Fruit fly (Drosophila melanogaster) whole organism, embryonic: ENCODE measurements around the gene p24-2.

Source experiments
- CG10543 ChIP-seq: fragments of 200-800 bp; sonication (Bioruptor generic); optimal IDR thresholded peaks from 3 replicates; lab custom pipeline; 2017; ENCODE audit warnings: missing biosample characterization, mild to moderate bottlenecking, missing genetic modification characterization, moderate library complexity
- CG10654 ChIP-seq: fragments of 200-800 bp; sonication (Bioruptor generic); optimal IDR thresholded peaks from 2 replicates; lab custom pipeline; 2016; ENCODE audit warnings: missing biosample characterization, missing genetic modification characterization
- CG11093 ChIP-seq: fragments of 200-800 bp; sonication (Bioruptor generic); IDR thresholded peaks from 3 replicates; pipeline ENCODE4 v1.3.6; 2022; ENCODE audit warnings: missing biosample characterization, missing genetic modification characterization
- CG12155 ChIP-seq: fragments of 200-800 bp; sonication (Bioruptor generic); optimal IDR thresholded peaks from 3 replicates; lab custom pipeline; 2016; ENCODE audit warnings: missing biosample characterization, missing genetic modification characterization
- CG12299 ChIP-seq: fragments of 200-800 bp; sonication (Bioruptor generic); optimal IDR thresholded peaks from 2 replicates; lab custom pipeline; 2018; ENCODE audit warnings: missing biosample characterization, mild to moderate bottlenecking, missing genetic modification characterization
- CG1233 ChIP-seq: fragments of 200-800 bp; sonication (Bioruptor generic); optimal IDR thresholded peaks from 4 replicates; lab custom pipeline; 2018; ENCODE audit warnings: missing biosample characterization, mild to moderate bottlenecking, missing genetic modification characterization
- CG13123 ChIP-seq: fragments of 200-800 bp; sonication (Bioruptor generic); optimal IDR thresholded peaks from 2 replicates; lab custom pipeline; 2016; ENCODE audit warnings: missing biosample characterization, missing genetic modification characterization
- CG15011 ChIP-seq: fragments of 200-800 bp; sonication (Bioruptor generic); optimal IDR thresholded peaks from 3 replicates; lab custom pipeline; 2018; ENCODE audit warnings: missing biosample characterization, mild to moderate bottlenecking, missing genetic modification characterization
- CG1602 ChIP-seq: fragments of 200-800 bp; sonication (Bioruptor generic); optimal IDR thresholded peaks from 3 replicates; lab custom pipeline; 2016; ENCODE audit warnings: missing biosample characterization, missing genetic modification characterization
- CG17186 ChIP-seq: fragments of 200-800 bp; sonication (Bioruptor generic); optimal IDR thresholded peaks from 3 replicates; lab custom pipeline; 2017; ENCODE audit warnings: missing biosample characterization, missing genetic modification reagents, missing genetic modification characterization
- CG17359 ChIP-seq: fragments of 200-800 bp; sonication (Bioruptor generic); optimal IDR thresholded peaks from 3 replicates; lab custom pipeline; 2018; ENCODE audit warnings: missing biosample characterization, mild to moderate bottlenecking, missing genetic modification characterization, moderate library complexity
- CG17385 ChIP-seq: fragments of 200-800 bp; sonication (Bioruptor generic); optimal IDR thresholded peaks from 3 replicates; lab custom pipeline; 2018; ENCODE audit warnings: missing biosample characterization, mild to moderate bottlenecking, missing genetic modification characterization
- CG18619 ChIP-seq: fragments of 200-800 bp; sonication (Bioruptor generic); optimal IDR thresholded peaks from 3 replicates; lab custom pipeline; 2017; ENCODE audit warnings: missing biosample characterization, mild to moderate bottlenecking, missing genetic modification characterization
- CG2875 ChIP-seq: fragments of 200-800 bp; sonication (Bioruptor generic); optimal IDR thresholded peaks from 2 replicates; lab custom pipeline; 2017; ENCODE audit warnings: missing biosample characterization, mild to moderate bottlenecking, missing genetic modification characterization, missing genetic modification reagents
- CG30431 ChIP-seq: fragments of 200-800 bp; sonication (Bioruptor generic); optimal IDR thresholded peaks from 2 replicates; lab custom pipeline; 2017; ENCODE audit warnings: missing biosample characterization, missing genetic modification characterization
- CG32767 ChIP-seq: fragments of 200-800 bp; sonication (Bioruptor generic); IDR thresholded peaks from 2 replicates; pipeline ENCODE4 v1.3.6; 2022; ENCODE audit warnings: missing biosample characterization, missing genetic modification characterization
- CG4360 ChIP-seq: fragments of 200-800 bp; sonication (Bioruptor generic); IDR thresholded peaks from 2 replicates; pipeline ENCODE4 v1.3.6; 2022; ENCODE audit warnings: missing biosample characterization, missing genetic modification characterization
- CG8281 ChIP-seq: fragments of 200-800 bp; sonication (Bioruptor generic); optimal IDR thresholded peaks from 2 replicates; lab custom pipeline; 2018; ENCODE audit warnings: missing biosample characterization, mild to moderate bottlenecking, missing genetic modification characterization, moderate library complexity
- CG8924 ChIP-seq: fragments of 200-800 bp; optimal IDR thresholded peaks from 3 replicates; lab custom pipeline; 2019; ENCODE audit warnings: missing biosample characterization, mild to moderate bottlenecking, missing genetic modification characterization, moderate library complexity
- Deaf1 ChIP-seq: fragments of 200-800 bp; optimal IDR thresholded peaks from 3 replicates; lab custom pipeline; 2019; ENCODE audit warnings: missing biosample characterization, mild to moderate bottlenecking, missing genetic modification characterization, moderate library complexity
- Dp ChIP-seq: fragments of 200-800 bp; sonication (Bioruptor generic); optimal IDR thresholded peaks from 2 replicates; lab custom pipeline; 2018; ENCODE audit warnings: missing biosample characterization, mild to moderate bottlenecking, missing genetic modification characterization, moderate library complexity
- Elba2 ChIP-seq: fragments of 200-800 bp; sonication (Bioruptor generic); optimal IDR thresholded peaks from 3 replicates; lab custom pipeline; 2016; ENCODE audit warnings: missing biosample characterization, missing genetic modification characterization
- Fer3 ChIP-seq: fragments of 200-800 bp; sonication (Bioruptor generic); optimal IDR thresholded peaks from 2 replicates; lab custom pipeline; 2018; ENCODE audit warnings: missing biosample characterization, mild to moderate bottlenecking, missing genetic modification characterization, moderate library complexity
- Hand ChIP-seq: fragments of 200-800 bp; sonication (Bioruptor generic); optimal IDR thresholded peaks from 2 replicates; lab custom pipeline; 2017; ENCODE audit warnings: mild to moderate bottlenecking, missing biosample characterization, missing genetic modification reagents, missing genetic modification characterization
- Hmx ChIP-seq: fragments of 200-800 bp; sonication (Bioruptor generic); optimal IDR thresholded peaks from 2 replicates; lab custom pipeline; 2016; ENCODE audit warnings: missing biosample characterization, missing genetic modification characterization
- Hr39 ChIP-seq: fragments of >200 bp; optimal IDR thresholded peaks from 2 replicates; lab custom pipeline; 2017
- Mad ChIP-seq: fragments of 200-800 bp; sonication (Bioruptor generic); optimal IDR thresholded peaks from 2 replicates; lab custom pipeline; 2016; ENCODE audit warnings: missing biosample characterization, missing genetic modification characterization
- NC2β ChIP-seq: fragments of 200-800 bp; sonication (Bioruptor generic); optimal IDR thresholded peaks from 2 replicates; lab custom pipeline; 2016; ENCODE audit warnings: missing biosample characterization, missing genetic modification characterization
- NK7.1 ChIP-seq: fragments of 200-800 bp; sonication (Bioruptor generic); optimal IDR thresholded peaks from 3 replicates; lab custom pipeline; 2016; ENCODE audit warnings: missing biosample characterization, missing genetic modification characterization
- Six4 ChIP-seq: fragments of 200-800 bp; sonication (Bioruptor generic); optimal IDR thresholded peaks from 2 replicates; lab custom pipeline; 2016; ENCODE audit warnings: missing biosample characterization, missing genetic modification characterization
- Spps ChIP-seq: fragments of 200-800 bp; sonication (Bioruptor generic); optimal IDR thresholded peaks from 2 replicates; lab custom pipeline; 2018; ENCODE audit warnings: missing biosample characterization, mild to moderate bottlenecking, missing genetic modification characterization
- bcd ChIP-seq: fragments of 200-800 bp; sonication (Bioruptor generic); optimal IDR thresholded peaks from 2 replicates; lab custom pipeline; 2017; ENCODE audit warnings: missing biosample characterization, mild to moderate bottlenecking, missing genetic modification characterization
- cg ChIP-seq: fragments of 200-800 bp; sonication (Bioruptor generic); optimal IDR thresholded peaks from 3 replicates; lab custom pipeline; 2019; ENCODE audit warnings: missing biosample characterization, mild to moderate bottlenecking, missing genetic modification characterization, moderate library complexity
- crc ChIP-seq: fragments of 200-800 bp; sonication (Bioruptor generic); optimal IDR thresholded peaks from 2 replicates; lab custom pipeline; 2016; ENCODE audit warnings: missing biosample characterization, missing genetic modification characterization
- danr ChIP-seq: fragments of 200-800 bp; sonication (Bioruptor generic); IDR thresholded peaks from 2 replicates; pipeline ENCODE4 v1.3.6; 2022; ENCODE audit warnings: missing biosample characterization, missing genetic modification characterization
- dmrt99B ChIP-seq: fragments of 200-800 bp; sonication (Bioruptor generic); optimal IDR thresholded peaks from 2 replicates; lab custom pipeline; 2018; ENCODE audit warnings: missing biosample characterization, mild to moderate bottlenecking, missing genetic modification characterization, moderate library complexity
- fd102C ChIP-seq: fragments of 200-800 bp; sonication (Bioruptor generic); optimal IDR thresholded peaks from 2 replicates; lab custom pipeline; 2018; ENCODE audit warnings: missing biosample characterization, mild to moderate bottlenecking, missing genetic modification characterization, moderate library complexity
- ftz-f1 ChIP-seq: fragments of 200-800 bp; sonication (Bioruptor generic); optimal IDR thresholded peaks from 2 replicates; lab custom pipeline; 2016; ENCODE audit warnings: missing biosample characterization, missing genetic modification characterization
- gem ChIP-seq: fragments of 200-800 bp; sonication (Bioruptor generic); optimal IDR thresholded peaks from 2 replicates; lab custom pipeline; 2019; ENCODE audit warnings: missing biosample characterization, mild to moderate bottlenecking, missing genetic modification characterization, moderate library complexity
- gsb-n ChIP-seq: fragments of 200-800 bp; sonication (Bioruptor generic); optimal IDR thresholded peaks from 3 replicates; lab custom pipeline; 2018; ENCODE audit warnings: missing biosample characterization, mild to moderate bottlenecking, missing genetic modification characterization
- jing ChIP-seq: fragments of 200-800 bp; sonication (Bioruptor generic); optimal IDR thresholded peaks from 2 replicates; lab custom pipeline; 2018; ENCODE audit warnings: missing biosample characterization, mild to moderate bottlenecking, missing genetic modification characterization
- kah ChIP-seq: fragments of 200-800 bp; sonication (Bioruptor generic); optimal IDR thresholded peaks from 2 replicates; lab custom pipeline; 2018; ENCODE audit warnings: missing biosample characterization, mild to moderate bottlenecking, missing genetic modification characterization
- lbe ChIP-seq: fragments of 200-800 bp; sonication (Bioruptor generic); optimal IDR thresholded peaks from 2 replicates; lab custom pipeline; 2016; ENCODE audit warnings: missing biosample characterization, mild to moderate bottlenecking, missing genetic modification characterization
- mirr ChIP-seq: fragments of 200-800 bp; sonication (Bioruptor generic); optimal IDR thresholded peaks from 3 replicates; lab custom pipeline; 2018; ENCODE audit warnings: missing biosample characterization, mild to moderate bottlenecking, missing genetic modification characterization
- prd ChIP-seq, 3 experiments: fragments of >200 bp in 2 of 3; fragments of 200-800 bp in 1 of 3; sonication (Bioruptor generic) in 1 of 3; optimal IDR thresholded peaks in 2 of 3; IDR thresholded peaks in 1 of 3; 2 replicates in 2 of 3; 3 replicates in 1 of 3; pipeline versions ENCODE4 v1.3.6 to Lab custom; 2017 to 2022; ENCODE audit warnings: missing biosample characterization in 1 of 3, missing genetic modification characterization in 1 of 3
- psq ChIP-seq: fragments of 200-800 bp; sonication (Bioruptor generic); optimal IDR thresholded peaks from 2 replicates; lab custom pipeline; 2017; ENCODE audit warnings: missing biosample characterization, missing genetic modification characterization
- stc ChIP-seq: fragments of 200-800 bp; sonication (Bioruptor generic); IDR thresholded peaks from 2 replicates; pipeline ENCODE4 v1.3.6; 2022; ENCODE audit warnings: missing biosample characterization, missing genetic modification characterization
- twi ChIP-seq: fragments of 200-800 bp; optimal IDR thresholded peaks from 2 replicates; lab custom pipeline; 2019; ENCODE audit warnings: missing biosample characterization, mild to moderate bottlenecking, missing genetic modification characterization, moderate library complexity
- wek ChIP-seq: fragments of 200-800 bp; sonication (Bioruptor generic); optimal IDR thresholded peaks from 3 replicates; lab custom pipeline; 2018; ENCODE audit warnings: missing biosample characterization, mild to moderate bottlenecking, missing genetic modification characterization, moderate library complexity
- zen ChIP-seq: fragments of 200-800 bp; sonication (Bioruptor generic); optimal IDR thresholded peaks from 3 replicates; lab custom pipeline; 2018; ENCODE audit warnings: missing biosample characterization, mild to moderate bottlenecking, missing genetic modification characterization, moderate library complexity
- zfh1 ChIP-seq: fragments of 200-800 bp; sonication (Bioruptor generic); IDR thresholded peaks from 3 replicates; pipeline ENCODE4 v1.3.6; 2022; ENCODE audit warnings: missing biosample characterization, missing genetic modification characterization

p24-2 gene

DNA sequence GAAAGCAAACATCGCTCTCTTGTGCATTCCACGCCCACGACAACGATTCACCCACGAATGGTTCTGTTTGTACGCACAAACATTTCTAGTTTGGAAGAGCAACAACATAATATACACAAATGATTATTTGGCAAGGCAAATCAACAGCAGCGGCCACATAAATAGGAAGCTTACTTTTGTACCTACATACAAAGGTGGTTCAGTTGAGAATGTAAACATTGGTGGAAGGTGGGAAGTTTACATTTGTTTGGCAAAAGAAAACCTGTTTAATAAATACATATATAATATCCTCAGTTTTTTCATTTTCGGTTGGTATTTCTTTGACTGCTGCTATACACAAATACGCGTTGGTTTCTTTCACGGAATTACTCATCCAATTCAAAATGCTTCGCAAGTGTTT lies 10.0 kb upstream of the p24-2 start (continued):
- peak; percentile 73 for TF ChIP-seq Hand (GFP tag; lab: Kevin White, UChicago)
- TF ChIP-seq fd102C (GFP tag; lab: Kevin White, UChicago): peak; percentile 78
- TF ChIP-seq CG1602 (GFP tag; lab: Kevin White, UChicago): peak; percentile 78
- peak; percentile 93 for TF ChIP-seq dmrt99B (tag; lab: Kevin White, UChicago)
- TF ChIP-seq CG13123 (GFP tag; lab: Kevin White, UChicago): peak; percentile 73
- no peak for TF ChIP-seq ftz-f1
- peak; percentile 79 for TF ChIP-seq gsb-n (tag; lab: Kevin White, UChicago)
- peak; percentile 81 for TF ChIP-seq zen
- TF ChIP-seq Deaf1 (tag; lab: Kevin White, UChicago): peak; percentile 67
- TF ChIP-seq CG18619: peak; percentile 89
- TF ChIP-seq CG11093: peak; percentile 82; the same call in 2 of the 3 replicates
- TF ChIP-seq CG2875: peak; percentile 86
- TF ChIP-seq Six4 (GFP tag; lab: Kevin White, UChicago): peak; percentile 87
- no peak for TF ChIP-seq prd (optimal IDR thresholded peaks at IDR 0.05; lab: Kevin White, UChicago)
- no peak for TF ChIP-seq prd (GFP tag; IDR thresholded peaks at IDR 0.05; lab: Robert Waterston, UW)
- no peak for TF ChIP-seq stc (GFP tag; lab: Robert Waterston, UW)
- peak; percentile 89 for TF ChIP-seq CG1233 (GFP tag; lab: Kevin White, UChicago)
- TF ChIP-seq twi (tag; lab: Kevin White, UChicago): peak; percentile 61
- peak; percentile 82 for TF ChIP-seq NK7.1 (GFP tag; lab: Kevin White, UChicago)
- TF ChIP-seq wek (GFP tag; lab: Kevin White, UChicago): peak; percentile 80
- TF ChIP-seq lbe: peak; percentile 58
- TF ChIP-seq Hmx (GFP tag; lab: Kevin White, UChicago): peak; percentile 23
- TF ChIP-seq Fer3 (tag; lab: Kevin White, UChicago): peak; percentile 92
- TF ChIP-seq Hr39: no peak
- peak; percentile 78 for TF ChIP-seq CG8281
- TF ChIP-seq bcd: peak; percentile 88
- TF ChIP-seq cg (GFP tag; lab: Kevin White, UChicago): peak; percentile 7
- TF ChIP-seq CG10543: peak; percentile 42
- TF ChIP-seq CG8924 (tag; lab: Kevin White, UChicago): peak; percentile 92
- peak; percentile 58 for TF ChIP-seq kah (GFP tag; lab: Kevin White, UChicago)
- TF ChIP-seq Dp (GFP tag; lab: Kevin White, UChicago): no peak
- no peak for TF ChIP-seq danr
- peak; percentile 88 for TF ChIP-seq CG17385 (GFP tag; lab: Kevin White, UChicago)
- peak; percentile 84 for TF ChIP-seq CG10654
- TF ChIP-seq CG32767: no peak
- TF ChIP-seq psq (GFP tag; lab: Kevin White, UChicago): peak; percentile 74
- peak; percentile 61 for TF ChIP-seq Spps (tag; lab: Kevin White, UChicago)
- TF ChIP-seq CG4360 (GFP tag; lab: Robert Waterston, UW): no peak
- TF ChIP-seq CG17359 (tag; lab: Kevin White, UChicago): peak; percentile 95
- peak; percentile 73 for TF ChIP-seq mirr (GFP tag; lab: Kevin White, UChicago)
- TF ChIP-seq Elba2 (GFP tag; lab: Kevin White, UChicago): no peak
- TF ChIP-seq CG15011 (GFP tag; lab: Kevin White, UChicago): peak; percentile 86
- peak; percentile 86 for TF ChIP-seq CG12299
- TF ChIP-seq zfh1 (GFP tag; lab: Robert Waterston, UW): no peak
- TF ChIP-seq NC2β (GFP tag; lab: Kevin White, UChicago): peak; percentile 71
- peak; percentile 85 for TF ChIP-seq Mad (GFP tag; lab: Kevin White, UChicago)
- peak; percentile 70 for TF ChIP-seq CG17186 (GFP tag; lab: Kevin White, UChicago)
- peak; percentile 77 for TF ChIP-seq CG12155 (GFP tag; lab: Kevin White, UChicago)
- TF ChIP-seq CG30431: peak; percentile 72
- peak; percentile 65 for TF ChIP-seq crc
- TF ChIP-seq jing (GFP tag; lab: Kevin White, UChicago): peak; percentile 83
- peak; percentile 94 for TF ChIP-seq gem
